Fruit fly (Drosophila melanogaster) ovary, adult (tissue): Measurements from ENCODE around the gene CG43673.
A peak's percentile ranks its signal among the peaks of the same experiment; 100 is the strongest.
"Not testable (repeated sequence)": the region's sequence is repeated elsewhere in the genome, so short reads cannot be mapped to it uniquely, and the experiment has no call there.

Source experiments
- CG17801 ChIP-seq: fragments of 200-800 bp; optimal IDR thresholded peaks from 2 replicates; lab custom pipeline; 2019; ENCODE audit warnings: missing biosample characterization, mild to moderate bottlenecking, missing genetic modification characterization, moderate library complexity; ENCODE audit not compliant: partially characterized antibody

The CG43673 gene

DNA sequence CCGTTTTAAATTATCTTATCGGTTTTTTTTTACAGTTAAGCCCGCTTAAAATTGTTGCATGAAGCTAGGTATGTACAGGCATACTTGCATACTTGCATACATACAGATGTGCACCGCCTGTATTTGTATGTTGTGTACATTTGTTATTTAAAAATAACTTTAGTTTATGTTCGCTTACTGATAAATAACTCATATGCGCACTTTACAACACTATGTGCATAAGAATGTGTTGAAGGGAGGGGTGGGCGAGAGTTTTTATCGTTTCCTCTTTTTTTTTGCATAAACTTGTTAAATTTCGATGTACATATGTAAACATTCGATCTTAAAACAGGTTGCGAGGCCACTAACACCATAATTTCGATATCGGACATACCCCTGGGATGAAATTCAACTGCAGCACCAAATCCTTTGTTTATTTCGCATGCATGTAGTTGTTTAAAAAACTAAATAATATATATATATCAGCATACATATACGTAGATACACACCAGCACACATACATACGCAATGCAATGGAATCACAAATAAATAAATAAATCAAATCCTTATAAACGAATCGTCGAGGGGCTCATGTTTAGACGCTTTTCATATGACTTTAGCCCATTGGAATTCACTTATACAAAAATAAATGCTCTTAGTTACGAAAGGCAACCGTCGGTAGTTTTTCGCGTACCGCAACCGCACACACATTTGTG lies 19.0 kb upstream of the CG43673 start:
- TF ChIP-seq CG17801 (GFP tag; lab: Kevin White, UChicago): peak; percentile 1

DNA sequence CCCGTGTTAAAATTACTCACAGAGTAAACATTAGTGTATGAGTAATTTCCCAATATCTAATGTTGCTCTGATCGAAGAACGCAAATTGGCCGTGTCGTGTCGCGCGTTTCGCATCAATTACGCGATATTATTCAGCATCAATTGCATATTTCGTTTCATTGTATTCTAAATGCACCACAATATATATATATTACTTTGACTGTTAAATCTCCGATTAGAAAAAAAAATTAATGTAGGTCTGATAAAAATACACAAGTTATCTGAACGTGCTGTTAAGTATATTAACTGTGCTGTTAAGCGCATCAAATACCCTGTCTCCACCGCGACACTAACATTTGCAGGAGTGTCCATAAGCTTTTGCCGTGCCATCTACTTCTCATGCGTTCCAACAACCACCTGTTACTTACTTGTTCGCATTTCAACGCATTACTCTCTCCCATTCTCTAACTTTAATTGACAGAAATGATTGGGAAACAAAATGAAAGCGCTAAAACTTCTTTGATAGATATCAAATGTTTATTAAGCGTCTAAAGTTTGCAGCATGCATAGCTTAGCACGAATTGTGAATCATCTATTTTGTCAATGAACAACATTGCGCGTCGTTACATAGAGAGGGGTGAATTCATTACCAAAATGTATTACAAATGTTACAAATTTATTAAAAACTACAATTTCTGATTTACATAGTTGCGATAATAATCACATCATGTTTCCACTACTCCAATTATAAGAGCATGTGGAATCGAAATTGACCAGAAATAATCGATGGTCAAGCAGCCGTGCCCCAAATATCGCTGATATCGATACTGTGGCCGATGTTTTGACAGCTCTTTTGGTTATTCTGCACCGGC lies 18.3 kb upstream of the CG43673 start, which contains the start of the genes Graf and mRpL3:
Gene Graf (minus strand): TSS at position 287 of the 851 bp plus-strand sequence.
Gene mRpL3 (plus strand): TSS at position 802 of the 851 bp plus-strand sequence.
- no peak for TF ChIP-seq CG17801 (GFP tag; lab: Kevin White, UChicago)

DNA sequence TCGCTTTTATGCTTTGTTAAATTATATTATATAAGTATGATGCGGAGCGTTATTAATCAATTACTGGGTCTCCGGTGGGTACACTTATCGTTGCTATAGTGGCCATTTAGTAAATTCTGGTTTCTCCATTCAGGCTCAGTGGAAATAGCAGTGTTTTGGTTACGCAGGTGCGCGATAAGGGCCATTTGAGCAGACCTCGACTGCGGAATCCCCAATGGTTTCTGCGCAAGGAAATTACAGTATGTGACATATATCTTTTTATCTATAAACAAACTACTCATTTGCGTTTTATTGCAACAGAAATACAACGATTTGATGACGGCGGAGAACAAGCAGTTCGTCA lies 17.7 kb upstream of the CG43673 start:
- no peak for TF ChIP-seq CG17801 (GFP tag; lab: Kevin White, UChicago)

DNA sequence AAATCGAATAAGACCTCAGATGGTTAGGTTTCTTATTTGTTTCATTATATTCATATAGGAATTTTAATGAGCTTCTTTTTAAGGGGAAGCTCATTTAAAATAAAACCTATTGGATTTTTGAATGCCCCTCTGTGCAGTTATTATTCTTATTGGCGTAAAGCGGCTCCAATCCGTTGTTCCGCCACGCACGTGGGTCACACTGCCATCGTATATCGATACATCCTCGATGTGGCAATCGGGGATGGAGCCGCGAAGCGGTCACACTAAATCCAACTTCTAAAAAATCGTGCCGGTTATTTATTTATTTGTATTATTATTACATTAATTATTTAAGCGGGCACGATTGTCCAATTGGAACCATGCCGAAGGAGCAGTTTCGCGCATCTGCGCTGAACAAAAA lies 16.2 kb upstream of the CG43673 start, which contains the start of gene Polr3A:
Gene Polr3A (plus strand): TSS at position 234 of the 400 bp plus-strand sequence.
- no peak for TF ChIP-seq CG17801 (GFP tag; lab: Kevin White, UChicago)

DNA sequence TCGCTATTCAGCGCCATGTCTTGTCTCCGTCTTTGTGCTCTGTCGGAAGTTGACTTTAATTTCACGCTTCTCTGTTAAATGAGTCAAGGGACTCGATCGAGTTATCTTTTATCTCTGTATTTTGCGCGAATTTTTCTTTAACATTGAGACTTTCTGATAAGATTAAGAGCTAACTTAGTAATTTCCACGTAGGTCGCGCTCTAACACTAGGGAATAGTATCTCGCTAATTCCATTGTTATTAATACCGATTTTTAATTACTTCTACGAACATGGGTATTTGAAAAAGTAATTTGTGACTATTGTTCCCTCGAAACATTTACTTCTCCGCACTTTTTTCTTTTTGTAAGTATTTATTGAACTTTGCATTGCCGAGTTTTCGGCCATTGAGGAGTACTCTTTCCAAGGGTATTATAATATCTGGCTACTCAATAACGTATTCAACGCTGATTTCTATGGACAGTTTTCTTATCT lies 12.5 kb upstream of the CG43673 start, which contains the start of gene CG8952:
Gene CG8952 (minus strand): TSS at position 51 of the 472 bp plus-strand sequence.
- TF ChIP-seq CG17801 (GFP tag; lab: Kevin White, UChicago): no peak

DNA sequence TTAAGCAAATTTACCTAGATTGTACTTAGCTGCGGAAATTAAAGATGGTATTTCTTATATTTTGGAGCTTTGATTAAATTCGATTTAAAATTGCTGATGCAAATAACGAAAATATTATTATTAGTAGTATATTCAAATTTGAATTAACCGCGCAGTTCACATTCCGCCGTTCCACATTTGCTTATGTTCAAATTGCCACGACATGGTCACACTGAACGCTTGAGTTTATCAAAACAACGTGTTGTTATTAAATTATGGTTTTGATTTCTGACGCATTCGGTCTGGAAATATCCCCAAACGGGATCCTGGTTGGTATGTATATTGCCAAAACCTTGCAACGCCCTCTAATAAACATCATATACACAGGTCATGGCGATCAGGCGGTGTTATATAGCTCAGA lies 9.5 kb upstream of the CG43673 start, which contains the start of gene CG33172:
Gene CG33172 (plus strand): TSS at position 208 of the 400 bp plus-strand sequence.
- TF ChIP-seq CG17801 (GFP tag; lab: Kevin White, UChicago): no peak

DNA sequence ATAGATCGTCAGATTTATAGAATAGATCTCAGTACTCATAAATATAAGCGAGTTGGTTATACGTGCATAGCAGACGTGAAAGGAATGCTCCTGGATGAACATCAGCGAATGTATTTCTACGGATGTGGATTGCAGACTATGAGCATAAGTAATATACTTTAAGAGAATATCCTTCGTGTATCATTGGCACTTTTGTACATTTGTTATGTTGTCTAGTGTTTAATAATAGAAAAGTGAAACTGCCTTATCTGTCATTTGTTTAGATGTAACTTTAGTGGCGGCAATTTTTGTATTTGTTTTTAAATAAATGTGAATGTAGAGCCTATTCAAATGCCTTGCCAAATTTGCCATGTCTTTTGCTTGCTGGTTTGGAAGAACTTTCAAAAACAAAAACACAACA lies 6.3 kb upstream of the CG43673 start, which contains the start of gene CG43672:
Gene CG43672 (plus strand): TSS at position 301 of the 400 bp plus-strand sequence.
- no peak for TF ChIP-seq CG17801 (GFP tag; lab: Kevin White, UChicago)

DNA sequence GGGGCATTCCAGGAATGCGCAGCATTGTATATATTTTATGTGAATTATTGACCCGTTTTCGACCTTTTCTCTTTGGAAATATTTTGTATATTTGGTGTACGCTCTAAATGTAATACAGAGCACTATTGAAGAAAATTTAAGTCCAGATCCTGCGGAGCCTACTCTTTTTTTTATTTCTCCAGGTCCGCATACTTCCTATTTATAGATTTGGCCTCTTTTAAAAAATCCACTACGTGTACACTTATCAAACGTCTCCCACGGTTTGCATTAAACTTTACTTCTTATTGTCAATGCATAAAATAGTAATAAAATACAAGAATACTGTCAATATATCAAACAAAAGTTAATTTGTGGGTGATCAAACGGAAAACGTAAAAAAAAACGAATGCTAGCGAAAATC lies 4.7 kb downstream of the CG43673 start, which contains the start of gene Efhc1.1:
Gene Efhc1.1 (minus strand): TSS at position 101 of the 400 bp plus-strand sequence.
- TF ChIP-seq CG17801 (GFP tag; lab: Kevin White, UChicago): no peak

DNA sequence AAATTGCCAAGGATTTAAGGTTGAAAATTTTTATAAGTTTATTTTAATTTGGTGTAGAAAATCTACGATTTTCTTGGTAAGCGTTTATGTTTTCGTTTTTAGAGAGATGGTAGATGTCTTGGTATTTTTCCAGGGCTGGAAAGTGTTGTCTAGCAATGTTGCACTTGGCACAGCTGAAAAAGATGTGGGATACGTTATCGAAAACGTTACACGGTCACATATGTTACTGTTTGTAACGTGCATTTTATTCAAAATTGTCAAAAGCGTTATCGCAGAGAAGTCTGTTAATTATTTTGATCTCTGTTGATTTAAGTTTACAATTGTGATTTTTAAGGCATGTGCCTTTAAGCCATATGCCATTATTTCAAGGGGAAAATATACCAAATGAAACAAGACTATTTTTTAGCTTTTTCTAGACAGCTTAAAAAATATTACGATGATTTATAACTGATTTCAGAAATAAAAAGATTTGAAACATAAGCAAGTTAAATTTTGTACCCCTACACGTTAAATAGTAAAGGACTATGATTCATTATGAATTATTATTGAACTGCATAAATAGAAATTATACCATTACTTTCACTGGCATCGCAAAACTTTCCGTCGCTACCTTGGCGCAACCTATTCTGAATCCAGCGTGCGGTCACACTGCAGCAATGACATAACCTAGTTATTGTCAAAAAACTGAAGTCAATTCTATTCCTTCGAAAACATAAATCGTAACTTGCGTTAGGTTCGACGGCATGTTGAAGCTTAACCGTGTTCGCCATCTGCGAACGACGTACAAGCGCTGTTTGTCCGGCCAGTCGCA lies 6.7 kb downstream of the CG43673 start, which contains the start of the genes Paf-AHalpha and mRpS30:
Gene Paf-AHalpha (minus strand): TSS at position 155 of the 811 bp plus-strand sequence.
Gene mRpS30 (plus strand): TSS at position 619 of the 811 bp plus-strand sequence.
- TF ChIP-seq CG17801 (GFP tag; lab: Kevin White, UChicago): peak; percentile 25

DNA sequence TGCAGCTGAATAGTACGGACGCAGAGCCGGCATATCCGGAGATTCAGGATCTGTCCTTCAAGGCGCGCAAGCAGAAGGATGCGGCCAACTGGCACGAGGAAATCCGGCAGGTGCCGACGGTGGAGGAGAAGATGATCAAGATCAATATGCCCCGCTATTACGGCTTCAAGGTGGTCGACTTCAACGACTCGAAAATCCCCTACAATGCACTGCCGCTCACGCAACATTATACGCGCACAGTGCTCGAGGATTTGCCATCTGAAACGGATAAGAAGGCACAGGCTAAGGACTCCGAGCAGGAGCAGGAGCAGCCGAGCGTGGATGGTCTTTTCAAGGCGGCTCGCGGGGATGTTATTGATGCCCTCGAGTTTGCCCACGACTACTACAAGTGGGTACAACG lies 7.3 kb downstream of the CG43673 start:
- no peak for TF ChIP-seq CG17801 (GFP tag; lab: Kevin White, UChicago)

DNA sequence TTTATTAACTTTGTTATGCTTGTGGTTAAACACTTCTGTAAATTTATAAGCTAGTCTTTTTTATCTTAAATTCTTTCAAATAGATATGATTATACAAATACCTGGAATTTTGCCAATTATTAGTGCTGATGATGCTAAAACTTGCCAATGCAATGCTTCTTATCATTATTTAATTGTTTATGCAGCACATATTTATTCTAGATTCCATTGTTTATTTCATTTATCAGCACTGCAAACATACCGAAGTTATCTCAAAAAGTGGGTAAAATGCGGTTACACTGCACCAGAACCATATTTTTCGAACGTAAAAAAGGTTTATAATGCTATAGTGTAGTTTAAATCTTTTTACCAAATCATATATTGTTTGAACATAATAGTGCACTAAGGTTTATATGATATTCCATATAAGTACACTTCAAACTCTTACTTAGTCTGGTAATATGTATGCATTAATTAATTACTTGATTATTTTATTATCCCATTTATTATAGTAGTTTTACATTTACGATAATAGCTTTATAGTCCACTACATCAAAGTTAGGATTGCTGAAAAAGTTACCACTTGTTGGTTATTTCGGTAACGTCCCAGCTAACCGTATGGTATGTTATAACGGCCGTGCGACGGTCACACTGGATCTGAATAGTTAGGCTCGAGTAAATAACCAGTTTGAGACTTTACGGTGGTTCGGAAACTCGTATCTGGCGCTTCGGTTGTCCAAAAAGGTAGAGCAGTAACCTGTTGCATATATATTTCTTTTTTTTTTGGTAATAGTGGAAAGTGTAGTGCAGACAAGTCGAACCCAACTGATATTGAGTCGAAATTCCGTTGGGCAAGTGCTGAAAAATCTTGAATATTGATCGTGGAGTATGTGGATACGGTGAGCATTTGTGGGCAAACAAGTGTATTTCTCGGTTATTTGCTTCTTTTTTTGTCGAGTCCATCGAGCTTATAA lies 9.6 kb downstream of the CG43673 start, which contains the start of gene Rhp:
Gene Rhp (plus strand): TSS at position 663 of the 953 bp plus-strand sequence.
- TF ChIP-seq CG17801 (GFP tag; lab: Kevin White, UChicago): peak; percentile 28

DNA sequence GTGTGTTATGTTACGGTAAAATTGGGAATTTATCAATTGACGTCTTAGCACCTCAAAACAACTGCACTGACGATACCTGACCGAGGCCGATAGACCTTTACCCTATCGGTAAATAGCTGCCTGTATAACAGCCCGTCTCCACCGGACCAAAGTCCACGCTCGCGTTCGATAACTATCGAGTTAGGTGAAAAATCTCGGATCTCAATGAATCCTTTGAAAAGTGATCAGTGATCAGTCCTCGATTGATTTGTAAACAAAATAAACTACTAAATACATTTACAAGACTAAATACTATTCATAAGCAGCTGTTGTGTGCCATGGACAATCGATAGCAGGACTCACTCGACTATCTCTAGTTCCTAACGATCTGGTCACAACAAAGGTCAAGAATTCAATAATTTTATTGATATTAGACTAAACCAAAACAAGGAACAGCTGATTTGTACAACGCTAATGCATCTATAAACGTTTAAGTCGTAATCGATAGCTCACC lies 17.1 kb downstream of the CG43673 start, which contains the start of gene sordd1:
Gene sordd1 (minus strand): TSS at position 78 of the 493 bp plus-strand sequence.
- not testable (repeated sequence) for TF ChIP-seq CG17801 (GFP tag; lab: Kevin White, UChicago)
